Worm (Caenorhabditis elegans) whole organism, L1 larva: ENCODE data around the gene oatr-1.

ENCODE experiments used
- C16A3.4 ChIP-seq: fragments of 150-350 bp; optimal IDR thresholded peaks from 2 replicates; lab custom pipeline; 2014; ENCODE audit warnings: missing biosample characterization, missing genetic modification characterization
- C34B4.2 ChIP-seq: sonication (generic microtip); optimal IDR thresholded peaks from 2 replicates; lab custom pipeline; 2017; ENCODE audit warnings: mild to moderate bottlenecking, missing genetic modification characterization, missing compliant biosample characterization
- aha-1 ChIP-seq: fragments of 150-350 bp; optimal IDR thresholded peaks from 2 replicates; lab custom pipeline; 2014; ENCODE audit warnings: missing biosample characterization, missing genetic modification characterization
- aly-2 ChIP-seq: fragments of 150-350 bp; optimal IDR thresholded peaks from 2 replicates; lab custom pipeline; 2014; ENCODE audit warnings: missing biosample characterization, missing genetic modification characterization
- ama-1 ChIP-seq: fragments of 150-350 bp; optimal IDR thresholded peaks from 2 replicates; lab custom pipeline; 2014
- blmp-1 ChIP-seq: fragments of 150-350 bp; optimal IDR thresholded peaks from 2 replicates; lab custom pipeline; 2014; ENCODE audit warnings: missing biosample characterization, missing genetic modification characterization
- ceh-63 ChIP-seq: fragments of 200-800 bp; sonication (Bioruptor generic); optimal IDR thresholded peaks from 2 replicates; lab custom pipeline; 2018; ENCODE audit warnings: mild to moderate bottlenecking, missing genetic modification characterization, missing compliant biosample characterization
- ceh-8 ChIP-seq: fragments of 200-800 bp; sonication (Bioruptor generic); optimal IDR thresholded peaks from 2 replicates; lab custom pipeline; 2018; ENCODE audit warnings: mild to moderate bottlenecking, missing genetic modification characterization, moderate library complexity, missing compliant biosample characterization
- ceh-90 ChIP-seq: sonication (generic microtip); optimal IDR thresholded peaks from 2 replicates; lab custom pipeline; 2016; ENCODE audit warnings: missing genetic modification characterization, missing compliant biosample characterization
- dsc-1 ChIP-seq: sonication (generic microtip); optimal IDR thresholded peaks from 2 replicates; lab custom pipeline; 2016; ENCODE audit warnings: mild to moderate bottlenecking, missing genetic modification characterization, missing compliant biosample characterization
- efl-3 ChIP-seq: fragments of 200-800 bp; sonication (Bioruptor generic); optimal IDR thresholded peaks from 2 replicates; lab custom pipeline; 2018; ENCODE audit warnings: mild to moderate bottlenecking, missing genetic modification characterization, missing compliant biosample characterization
- egl-27 ChIP-seq, 2 experiments: fragments of 150-350 bp in 1 of 2; sonication (generic microtip); optimal IDR thresholded peaks; 3 replicates each; lab custom pipeline; 2017 to 2018; ENCODE audit warnings: missing biosample characterization in 2 of 2, missing genetic modification characterization in 2 of 2, missing genetic modification reagents in 2 of 2
- elt-2 ChIP-seq: sonication (generic microtip); optimal IDR thresholded peaks from 2 replicates; lab custom pipeline; 2016; ENCODE audit warnings: missing genetic modification characterization, mild to moderate bottlenecking, inconsistent platforms, missing compliant biosample characterization, missing genetic modification reagents
- elt-3 ChIP-seq, 6 experiments: fragments of 150-350 bp in 1 of 6; sonication (generic microtip); optimal IDR thresholded peaks; 2 replicates each; lab custom pipeline; 2017 to 2018; ENCODE audit warnings: missing biosample characterization in 6 of 6, missing genetic modification characterization in 6 of 6, inconsistent platforms in 1 of 6
- fkh-10 ChIP-seq: sonication (generic microtip); optimal IDR thresholded peaks from 2 replicates; lab custom pipeline; 2017; ENCODE audit warnings: missing biosample characterization, missing genetic modification reagents, missing genetic modification characterization
- fos-1 ChIP-seq: fragments of 150-350 bp; optimal IDR thresholded peaks from 2 replicates; lab custom pipeline; 2014; ENCODE audit warnings: missing biosample characterization, missing genetic modification characterization
- grh-1 ChIP-seq: fragments of 200-800 bp; sonication (Bioruptor generic); IDR thresholded peaks from 2 replicates; pipeline ENCODE4 v1.3.6; 2022; ENCODE audit warnings: missing genetic modification reagents, missing genetic modification characterization, missing compliant biosample characterization
- hpl-2 ChIP-seq: fragments of 150-350 bp; optimal IDR thresholded peaks from 2 replicates; lab custom pipeline; 2014; ENCODE audit warnings: missing biosample characterization, missing genetic modification reagents, missing genetic modification characterization
- isw-1 ChIP-seq: fragments of 200-800 bp; sonication (Bioruptor generic); IDR thresholded peaks from 2 replicates; pipeline ENCODE4 v1.3.6; 2022; ENCODE audit warnings: missing genetic modification characterization, missing compliant biosample characterization
- lin-14 ChIP-seq: fragments of 200-800 bp; sonication (Bioruptor generic); optimal IDR thresholded peaks from 2 replicates; lab custom pipeline; 2018; ENCODE audit warnings: mild to moderate bottlenecking, missing genetic modification characterization, moderate library complexity, missing compliant biosample characterization
- lin-35 ChIP-seq, 2 experiments: fragments of 150-350 bp; optimal IDR thresholded peaks; 2 replicates each; lab custom pipeline; 2014; ENCODE audit warnings: missing biosample characterization in 2 of 2, missing genetic modification characterization in 2 of 2, missing genetic modification reagents in 2 of 2
- lin-39 ChIP-seq: fragments of 150-350 bp; optimal IDR thresholded peaks from 2 replicates; lab custom pipeline; 2014; ENCODE audit warnings: missing biosample characterization, missing genetic modification reagents, missing genetic modification characterization
- lir-3 ChIP-seq: sonication (generic microtip); optimal IDR thresholded peaks from 2 replicates; lab custom pipeline; 2016; ENCODE audit warnings: mild to moderate bottlenecking, missing genetic modification characterization, moderate library complexity, missing compliant biosample characterization; ENCODE audit not compliant: poor library complexity
- lsy-2 ChIP-seq, 2 experiments: fragments of 150-350 bp; optimal IDR thresholded peaks; 2 replicates each; lab custom pipeline; 2014; ENCODE audit warnings: missing biosample characterization in 2 of 2, missing genetic modification characterization in 2 of 2
- mdl-1 ChIP-seq, 2 experiments: fragments of 150-350 bp; optimal IDR thresholded peaks; 2 replicates each; lab custom pipeline; 2014 to 2017; ENCODE audit warnings: missing biosample characterization in 2 of 2, missing genetic modification characterization in 2 of 2, inconsistent platforms in 1 of 2
- nhr-20 ChIP-seq: sonication (generic microtip); optimal IDR thresholded peaks from 2 replicates; lab custom pipeline; 2016; ENCODE audit warnings: mild to moderate bottlenecking, missing genetic modification characterization, missing compliant biosample characterization
- nhr-47 ChIP-seq: sonication (generic microtip); optimal IDR thresholded peaks from 2 replicates; lab custom pipeline; 2016; ENCODE audit warnings: mild to moderate bottlenecking, missing genetic modification characterization, moderate library complexity, missing compliant biosample characterization
- nhr-71 ChIP-seq: sonication (generic microtip); optimal IDR thresholded peaks from 2 replicates; lab custom pipeline; 2016; ENCODE audit warnings: mild to moderate bottlenecking, missing genetic modification characterization, moderate library complexity, missing compliant biosample characterization
- nhr-84 ChIP-seq: sonication (generic microtip); optimal IDR thresholded peaks from 2 replicates; lab custom pipeline; 2017; ENCODE audit warnings: missing biosample characterization, missing genetic modification characterization
- nhr-85 ChIP-seq: sonication (generic microtip); peaks from one replicate; lab custom pipeline; 2016; ENCODE audit warnings: missing genetic modification characterization, inconsistent platforms, missing compliant biosample characterization
- nhr-90 ChIP-seq: sonication (generic microtip); optimal IDR thresholded peaks from 2 replicates; lab custom pipeline; 2016; ENCODE audit warnings: mild to moderate bottlenecking, missing genetic modification characterization, missing compliant biosample characterization; ENCODE audit not compliant: poor library complexity
- rnt-1 ChIP-seq: sonication (generic microtip); optimal IDR thresholded peaks from 2 replicates; lab custom pipeline; 2016; ENCODE audit warnings: mild to moderate bottlenecking, missing genetic modification characterization, moderate library complexity, missing compliant biosample characterization
- snpc-4 ChIP-seq: fragments of 150-350 bp; optimal IDR thresholded peaks from 2 replicates; lab custom pipeline; 2014; ENCODE audit warnings: missing biosample characterization, missing genetic modification characterization
- snu-23 ChIP-seq: sonication (generic microtip); optimal IDR thresholded peaks from 2 replicates; lab custom pipeline; 2016; ENCODE audit warnings: missing genetic modification characterization, missing compliant biosample characterization
- sup-37 ChIP-seq: fragments of 200-800 bp; sonication (Bioruptor generic); optimal IDR thresholded peaks from 2 replicates; lab custom pipeline; 2018; ENCODE audit warnings: mild to moderate bottlenecking, missing genetic modification characterization, missing compliant biosample characterization
- tbx-2 ChIP-seq: sonication (generic microtip); optimal IDR thresholded peaks from 2 replicates; lab custom pipeline; 2016; ENCODE audit warnings: missing genetic modification characterization, missing compliant biosample characterization
- unc-86 ChIP-seq: sonication (generic microtip); optimal IDR thresholded peaks from 2 replicates; lab custom pipeline; 2016; ENCODE audit warnings: missing genetic modification characterization, missing compliant biosample characterization
- xbp-1 ChIP-seq: sonication (generic microtip); optimal IDR thresholded peaks from 2 replicates; lab custom pipeline; 2016; ENCODE audit warnings: missing genetic modification characterization, missing compliant biosample characterization
- ztf-4 ChIP-seq: fragments of 150-350 bp; optimal IDR thresholded peaks from 2 replicates; lab custom pipeline; 2014; ENCODE audit warnings: missing biosample characterization, missing genetic modification characterization

The oatr-1 gene

DNA sequence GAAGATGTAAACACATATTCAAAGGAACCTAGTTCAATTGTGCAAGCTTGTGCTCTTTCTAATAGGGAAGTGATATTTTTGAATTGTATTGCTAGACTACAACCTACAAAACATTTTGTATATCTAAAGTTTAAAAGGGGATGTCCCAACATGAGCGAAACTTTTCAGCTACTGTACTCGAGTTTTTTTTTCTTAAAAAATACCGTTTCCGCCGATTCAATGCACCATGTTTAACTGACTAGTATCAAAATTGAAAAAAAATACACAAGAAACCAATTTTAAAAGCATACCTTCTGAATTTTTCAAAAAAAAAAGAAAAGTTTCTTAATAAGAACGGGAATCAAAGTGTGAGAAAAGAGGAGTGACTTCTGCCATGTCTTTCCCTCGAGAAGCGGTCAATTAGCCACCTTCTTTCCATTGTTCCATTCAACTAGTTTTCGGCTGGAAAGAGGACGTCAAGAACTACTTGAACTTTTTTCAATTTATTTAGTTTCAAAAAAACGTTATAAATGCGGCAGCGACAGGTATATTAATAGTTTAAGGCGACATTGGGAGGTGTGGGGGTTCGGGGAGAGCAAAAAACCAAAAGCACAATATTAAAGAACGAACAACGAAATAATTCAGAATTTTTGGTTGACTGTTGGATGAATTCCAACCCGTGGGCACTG, 19.5 kb upstream of the oatr-1 start, which contains the start of gene nas-4:
Gene nas-4 (minus strand): TSS at position 351 of the 668 bp plus-strand sequence.
- TF ChIP-seq ztf-4 (tag; lab: Kevin White, UChicago) (peak; percentile 41), lsy-2 (tag; optimal IDR thresholded peaks at IDR 0.05; lab: Kevin White, UChicago) (no peak), nhr-71 (tag; lab: Kevin White, UChicago) (peak; percentile 45), nhr-90 (tag; lab: Kevin White, UChicago) (peak; percentile 40), aly-2 (tag; lab: Kevin White, UChicago) (peak; percentile 39), mdl-1 (tag; optimal IDR thresholded peaks at IDR 0.05; lab: Kevin White, UChicago) (no peak), xbp-1 (tag; lab: Kevin White, UChicago) (no peak), nhr-85 (peak; percentile 70), nhr-20 (tag; lab: Kevin White, UChicago) (peak; percentile 5), efl-3 (GFP tag; lab: Kevin White, UChicago) (no peak), grh-1 (GFP tag; lab: Robert Waterston, UW) (peak; percentile 32; the same call in 1 of the 2 replicates), tbx-2 (tag; lab: Kevin White, UChicago) (peak; percentile 27), ama-1 (lab: Kevin White, UChicago) (peak; percentile 38), dsc-1 (tag; lab: Kevin White, UChicago) (peak; percentile 7), snu-23 (GFP tag; lab: Kevin White, UChicago) (peak; percentile 42), rnt-1 (tag; lab: Kevin White, UChicago) (no peak), C16A3.4 (tag; lab: Kevin White, UChicago) (no peak), nhr-47 (tag; lab: Kevin White, UChicago) (peak; percentile 42)

DNA sequence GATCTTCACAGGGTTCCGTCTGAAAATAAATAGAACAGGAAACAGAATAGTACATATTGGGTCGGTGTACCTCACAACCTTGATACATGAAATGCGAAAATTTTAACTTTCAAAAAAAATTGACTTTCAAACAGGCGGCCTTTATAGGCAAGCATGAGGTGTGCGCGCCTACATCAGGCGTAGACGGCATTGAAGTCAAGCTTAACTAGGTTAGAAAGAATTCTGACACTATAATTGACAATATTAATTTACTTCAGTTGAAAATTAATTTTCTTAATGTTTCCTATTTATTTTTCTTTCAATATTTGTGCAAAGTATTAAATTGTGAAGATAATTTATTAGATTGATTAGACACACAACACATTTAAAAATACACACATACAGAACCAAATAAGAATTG, 15.9 kb upstream of the oatr-1 start, which contains the start of gene C05D11.5:
Gene C05D11.5 (minus strand): TSS at position 101 of the 400 bp plus-strand sequence.
- TF ChIP-seq tbx-2 (tag; lab: Kevin White, UChicago), result no peak
- TF ChIP-seq nhr-71 (tag; lab: Kevin White, UChicago), result no peak
- TF ChIP-seq ceh-63 (GFP tag; lab: Kevin White, UChicago), result no peak
- TF ChIP-seq egl-27 (tag; optimal IDR thresholded peaks at IDR 0.05; lab: Kevin White, UChicago), result no peak
- TF ChIP-seq fos-1 (tag; lab: Kevin White, UChicago), result no peak
- TF ChIP-seq hpl-2 (GFP tag; lab: Kevin White, UChicago), result no peak
- TF ChIP-seq ama-1 (lab: Kevin White, UChicago), result no peak
- TF ChIP-seq mdl-1 (tag; optimal IDR thresholded peaks at IDR 0.05; lab: Kevin White, UChicago), result no peak
- TF ChIP-seq C34B4.2 (tag; lab: Kevin White, UChicago), result no peak
- TF ChIP-seq lir-3 (tag; lab: Kevin White, UChicago), result no peak
- no peak for TF ChIP-seq unc-86 (tag; lab: Kevin White, UChicago)
- TF ChIP-seq isw-1, result no peak
- no peak for TF ChIP-seq fkh-10 (GFP tag; lab: Kevin White, UChicago)
- TF ChIP-seq elt-2, result no peak

- TF ChIP-seq sup-37 (GFP tag; lab: Kevin White, UChicago), result no peak
- no peak for TF ChIP-seq nhr-84
- peak in 1 of 2 experiments; percentile 29 for TF ChIP-seq lin-35 (GFP tag; optimal IDR thresholded peaks at IDR 0.05; lab: Kevin White, UChicago)
- peak; percentile 33 for TF ChIP-seq blmp-1 (tag; lab: Kevin White, UChicago)
- no peak for TF ChIP-seq lin-39 (tag; lab: Kevin White, UChicago)
- peak in 1 of 6 experiments; percentile 32 for TF ChIP-seq elt-3 (tag; optimal IDR thresholded peaks at IDR 0.05; lab: Kevin White, UChicago)
- TF ChIP-seq elt-2, result peak; percentile 25
- no peak for TF ChIP-seq aha-1 (tag; lab: Kevin White, UChicago)
- peak in 1 of 2 experiments; percentile 51 for TF ChIP-seq lsy-2 (tag; optimal IDR thresholded peaks at IDR 0.05; lab: Kevin White, UChicago)
- peak; percentile 11 for TF ChIP-seq snu-23 (GFP tag; lab: Kevin White, UChicago)
- peak; percentile 35 for TF ChIP-seq nhr-71 (tag; lab: Kevin White, UChicago)
- no peak for TF ChIP-seq ceh-90 (tag; lab: Kevin White, UChicago)
- TF ChIP-seq C16A3.4 (tag; lab: Kevin White, UChicago), result peak; percentile 13
- peak; percentile 61 for TF ChIP-seq nhr-85
- no peak for TF ChIP-seq lin-14 (GFP tag; lab: Kevin White, UChicago)
- no peak for TF ChIP-seq ceh-8 (GFP tag; lab: Kevin White, UChicago)
- TF ChIP-seq snpc-4 (tag; lab: Kevin White, UChicago), result no peak
These were observed 15.4 kb upstream of the oatr-1 start for ce11 chrIII:6411430-6411829.
